Fruit fly (Drosophila melanogaster): ENCODE measurements around the gene Pomp.

Gene Pomp

dm6 chr2L:20770242-20770769, 17.1 kb upstream of the Pomp start, which contains the start of gene cad (continued):
- TF ChIP-seq Mio (GFP tag; optimal IDR thresholded peaks at IDR 0.05) (no peak), Hnf4 (GFP tag; optimal IDR thresholded peaks at IDR 0.05) (peak; percentile 2), GATAd (GFP tag; optimal IDR thresholded peaks at IDR 0.05) (no peak), sage (GFP tag; optimal IDR thresholded peaks at IDR 0.05) (no peak), dmrt93B (GFP tag; optimal IDR thresholded peaks at IDR 0.05) (peak; percentile 36)

- TF ChIP-seq Sp1 (GFP tag; optimal IDR thresholded peaks at IDR 0.05) (peak; percentile 42), jim (GFP tag; optimal IDR thresholded peaks at IDR 0.05) (no peak), Rel (GFP tag; optimal IDR thresholded peaks at IDR 0.05) (no peak), Rel (tag; optimal IDR thresholded peaks at IDR 0.05) (peak; percentile 95), dl (GFP tag; optimal IDR thresholded peaks at IDR 0.05; ENCODE audit: insufficient read depth in 1 of 2, partially characterized antibody in 2 of 2) (peak in 1 of 2 experiments; percentile 50), CrebA (GFP tag; optimal IDR thresholded peaks at IDR 0.05; ENCODE audit: borderline replicate concordance) (peak; percentile 75)
Observed at dm6 chr2L:20773453-20774054, 13.9 kb upstream of the Pomp start.

- no peak for TF ChIP-seq fru (GFP tag; optimal IDR thresholded peaks at IDR 0.05)
- TF ChIP-seq foxo (GFP tag; optimal IDR thresholded peaks at IDR 0.05) = no peak
- TF ChIP-seq psq (GFP tag; optimal IDR thresholded peaks at IDR 0.05) = no peak
- no peak for TF ChIP-seq sage (GFP tag; optimal IDR thresholded peaks at IDR 0.05)
- no peak for TF ChIP-seq Sp1 (GFP tag; optimal IDR thresholded peaks at IDR 0.05)
- no peak for TF ChIP-seq Hr78 (GFP tag; optimal IDR thresholded peaks at IDR 0.05)
- TF ChIP-seq Jra (GFP tag; optimal IDR thresholded peaks at IDR 0.05) = no peak
- no peak for TF ChIP-seq pan (optimal IDR thresholded peaks at IDR 0.05)
- no peak for TF ChIP-seq Abd-B (GFP tag; optimal IDR thresholded peaks at IDR 0.05)
- TF ChIP-seq woc (GFP tag; optimal IDR thresholded peaks at IDR 0.05) = no peak
- no peak for TF ChIP-seq Vsx2 (GFP tag; optimal IDR thresholded peaks at IDR 0.05; ENCODE audit: partially characterized antibody)
- TF ChIP-seq dmrt93B (GFP tag; optimal IDR thresholded peaks at IDR 0.05) = no peak
- no peak for TF ChIP-seq HLH106 (tag; optimal IDR thresholded peaks at IDR 0.05)
- TF ChIP-seq usp (GFP tag; optimal IDR thresholded peaks at IDR 0.05) = no peak
Observed at dm6 chr2L:20774464-20774863, 13.0 kb upstream of the Pomp start.

dm6 chr2L:20775941-20776340, 11.5 kb upstream of the Pomp start:
- TF ChIP-seq CG9705 (GFP tag; optimal IDR thresholded peaks at IDR 0.05) (no peak), pan (optimal IDR thresholded peaks at IDR 0.05) (peak; percentile 56)

dm6 chr2L:20776940-20777502, 10.4 kb upstream of the Pomp start:
- TF ChIP-seq psq (GFP tag; optimal IDR thresholded peaks at IDR 0.05) = no peak
- TF ChIP-seq usp (GFP tag; optimal IDR thresholded peaks at IDR 0.05) = no peak
- no peak for TF ChIP-seq br (GFP tag; optimal IDR thresholded peaks at IDR 0.05)
- TF ChIP-seq foxo (GFP tag; optimal IDR thresholded peaks at IDR 0.05) = no peak
- no peak for TF ChIP-seq Dif (GFP tag; optimal IDR thresholded peaks at IDR 0.05; ENCODE audit: partially characterized antibody)

- TF ChIP-seq Sp1 (GFP tag; optimal IDR thresholded peaks at IDR 0.05) (no peak), fru (GFP tag; optimal IDR thresholded peaks at IDR 0.05) (no peak), sv (GFP tag; optimal IDR thresholded peaks at IDR 0.05) (no peak)
Observed at dm6 chr2L:20778380-20778779, 9.1 kb upstream of the Pomp start.

dm6 chr2L:20780768-20781167, 6.7 kb upstream of the Pomp start:
- peak; percentile 12 for TF ChIP-seq dmrt93B (GFP tag; optimal IDR thresholded peaks at IDR 0.05)
- TF ChIP-seq psq (GFP tag; optimal IDR thresholded peaks at IDR 0.05) = peak; percentile 42
- TF ChIP-seq Hnf4 (GFP tag; optimal IDR thresholded peaks at IDR 0.05) = peak; percentile 50
- peak; percentile 50 for TF ChIP-seq Jra (GFP tag; optimal IDR thresholded peaks at IDR 0.05)
- TF ChIP-seq fru (GFP tag; optimal IDR thresholded peaks at IDR 0.05) = peak; percentile 43
- no peak for TF ChIP-seq dsf (GFP tag; optimal IDR thresholded peaks at IDR 0.05; ENCODE audit: borderline replicate concordance)
- peak in 1 of 2 experiments; percentile 45 for TF ChIP-seq foxo (GFP tag; optimal IDR thresholded peaks at IDR 0.05)
- TF ChIP-seq Sp1 (GFP tag; optimal IDR thresholded peaks at IDR 0.05) = peak; percentile 45
- TF ChIP-seq rgr (GFP tag; optimal IDR thresholded peaks at IDR 0.05) = peak; percentile 70
- peak; percentile 68 for TF ChIP-seq br (GFP tag; optimal IDR thresholded peaks at IDR 0.05)
- peak; percentile 31 for TF ChIP-seq CG32264 (GFP tag; optimal IDR thresholded peaks at IDR 0.05)
- no peak for TF ChIP-seq HLH106 (tag; optimal IDR thresholded peaks at IDR 0.05)
- no peak for TF ChIP-seq sage (GFP tag; optimal IDR thresholded peaks at IDR 0.05)
- peak; percentile 85 for TF ChIP-seq Hr83 (GFP tag; optimal IDR thresholded peaks at IDR 0.05; ENCODE audit: poor library complexity, severe bottlenecking)
- TF ChIP-seq h (GFP tag; optimal IDR thresholded peaks at IDR 0.05) = peak; percentile 74
- TF ChIP-seq OdsH (GFP tag; optimal IDR thresholded peaks at IDR 0.05) = peak; percentile 76
- TF ChIP-seq lola (GFP tag; optimal IDR thresholded peaks at IDR 0.05) = no peak
- TF ChIP-seq Rel (GFP tag; optimal IDR thresholded peaks at IDR 0.05) = no peak
- TF ChIP-seq Rel (tag; optimal IDR thresholded peaks at IDR 0.05) = no peak
